Worm (Caenorhabditis elegans) whole organism, L2 larva: Measurements from ENCODE around the gene C14A4.12.

Source experiments
- F13H6.1 ChIP-seq: sonication (generic microtip); optimal IDR thresholded peaks from 2 replicates; lab custom pipeline; 2016; ENCODE audit warnings: missing genetic modification characterization, missing compliant biosample characterization
- blmp-1 ChIP-seq: sonication (generic microtip); optimal IDR thresholded peaks from 2 replicates; lab custom pipeline; 2017; ENCODE audit warnings: missing genetic modification characterization, mild to moderate bottlenecking, missing compliant biosample characterization, antibody characterized with exemption, moderate library complexity; ENCODE audit not compliant: insufficient read depth
- egl-27 ChIP-seq: sonication (generic microtip); optimal IDR thresholded peaks from 3 replicates; lab custom pipeline; 2017; ENCODE audit warnings: missing biosample characterization, missing genetic modification reagents, missing genetic modification characterization
- lin-11 ChIP-seq: fragments of 150-350 bp; sonication (generic microtip); optimal IDR thresholded peaks from 2 replicates; lab custom pipeline; 2014; ENCODE audit warnings: missing biosample characterization, missing genetic modification characterization, inconsistent platforms, mixed read lengths
- lin-13 ChIP-seq: fragments of 150-350 bp; optimal IDR thresholded peaks from 2 replicates; lab custom pipeline; 2014; ENCODE audit warnings: missing biosample characterization, missing genetic modification reagents, missing genetic modification characterization
- lsy-2 ChIP-seq, 2 experiments: fragments of 150-350 bp in 1 of 2; sonication (generic microtip) in 1 of 2; optimal IDR thresholded peaks; 2 replicates each; lab custom pipeline; 2014 to 2017; ENCODE audit warnings: missing biosample characterization in 2 of 2, missing genetic modification characterization in 2 of 2
- nhr-11 ChIP-seq: fragments of 150-350 bp; optimal IDR thresholded peaks from 2 replicates; lab custom pipeline; 2014; ENCODE audit warnings: missing biosample characterization, missing genetic modification characterization
- ztf-11 ChIP-seq: sonication (generic microtip); optimal IDR thresholded peaks from 2 replicates; lab custom pipeline; 2017; ENCODE audit warnings: missing biosample characterization, missing genetic modification characterization

DNA sequence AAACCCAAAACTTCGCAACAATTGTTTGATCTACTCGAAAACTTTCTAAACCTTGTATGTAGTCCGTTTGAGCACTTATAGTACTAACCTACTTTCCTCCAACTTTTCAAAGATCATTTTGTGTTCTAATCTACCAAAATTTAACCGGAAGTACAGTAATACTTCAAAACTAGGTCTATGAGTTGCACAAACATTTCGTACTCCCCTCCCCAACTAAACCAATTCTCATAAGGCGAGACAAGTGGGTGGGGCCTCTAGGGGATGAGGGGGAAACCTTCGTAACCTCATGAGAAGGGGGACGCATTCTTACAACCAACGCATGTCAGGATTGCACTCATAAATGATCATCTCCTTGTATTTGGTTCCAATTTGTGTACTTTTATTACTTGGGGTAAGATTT is 9.1 kb downstream of the C14A4.12 start, which contains the start of gene cutl-9:
- TF ChIP-seq blmp-1: no peak
- TF ChIP-seq nhr-11: no peak
- TF ChIP-seq lin-11: no peak
- no peak for TF ChIP-seq F13H6.1
- no peak for TF ChIP-seq lin-13 (GFP tag; lab: Kevin White, UChicago)
- TF ChIP-seq ztf-11: no peak
- TF ChIP-seq lsy-2 (tag; optimal IDR thresholded peaks at IDR 0.05; lab: Kevin White, UChicago): no peak
- TF ChIP-seq egl-27: no peak
